Fruit fly (Drosophila melanogaster) whole organism, pupa: ENCODE results near the gene Fhos.

Source experiments
- CG10348 ChIP-seq: fragments of 200-800 bp; sonication (Bioruptor generic); IDR thresholded peaks from 2 replicates; pipeline ENCODE4 v1.3.6; 2022; ENCODE audit warnings: missing biosample characterization, missing genetic modification characterization
- CG12605 ChIP-seq: fragments of 200-800 bp; sonication (Bioruptor generic); IDR thresholded peaks from 2 replicates; pipeline ENCODE4 v1.3.6; 2022; ENCODE audit warnings: missing biosample characterization, missing genetic modification characterization
- CG13204 ChIP-seq: fragments of 200-800 bp; sonication (Bioruptor generic); optimal IDR thresholded peaks from 2 replicates; lab custom pipeline; 2018; ENCODE audit warnings: missing biosample characterization, mild to moderate bottlenecking, missing genetic modification characterization, moderate library complexity
- CG14655 ChIP-seq: fragments of 200-800 bp; sonication (Bioruptor generic); optimal IDR thresholded peaks from 3 replicates; lab custom pipeline; 2017; ENCODE audit warnings: mild to moderate bottlenecking, missing biosample characterization, missing genetic modification reagents, missing genetic modification characterization
- CG15710 ChIP-seq: fragments of 200-800 bp; sonication (Bioruptor generic); optimal IDR thresholded peaks from 2 replicates; lab custom pipeline; 2018; ENCODE audit warnings: missing biosample characterization, mild to moderate bottlenecking, missing genetic modification characterization, moderate library complexity
- CG17806 ChIP-seq: fragments of 200-800 bp; sonication (Bioruptor generic); optimal IDR thresholded peaks from 2 replicates; lab custom pipeline; 2018; ENCODE audit warnings: missing biosample characterization, mild to moderate bottlenecking, missing genetic modification characterization, moderate library complexity
- CG32121 ChIP-seq: fragments of 200-800 bp; sonication (Bioruptor generic); IDR thresholded peaks from 2 replicates; pipeline ENCODE4 v1.3.6; 2022; ENCODE audit warnings: missing biosample characterization, missing genetic modification characterization
- CG34367 ChIP-seq: fragments of 200-800 bp; sonication (Bioruptor generic); optimal IDR thresholded peaks from 2 replicates; lab custom pipeline; 2018; ENCODE audit warnings: missing biosample characterization, mild to moderate bottlenecking, missing genetic modification characterization
- CG8159 ChIP-seq: fragments of 200-800 bp; sonication (Bioruptor generic); optimal IDR thresholded peaks from 3 replicates; lab custom pipeline; 2018; ENCODE audit warnings: missing biosample characterization, mild to moderate bottlenecking, missing genetic modification characterization, moderate library complexity
- CG8301 ChIP-seq: fragments of 200-800 bp; sonication (Bioruptor generic); optimal IDR thresholded peaks from 2 replicates; lab custom pipeline; 2018; ENCODE audit warnings: missing biosample characterization, mild to moderate bottlenecking, missing genetic modification characterization
- CG9948 ChIP-seq: fragments of 200-800 bp; sonication (Bioruptor generic); optimal IDR thresholded peaks from 2 replicates; lab custom pipeline; 2018; ENCODE audit warnings: missing biosample characterization, mild to moderate bottlenecking, missing genetic modification characterization, moderate library complexity
- D1 ChIP-seq: fragments of 200-800 bp; sonication (Bioruptor generic); optimal IDR thresholded peaks from 2 replicates; lab custom pipeline; 2018; ENCODE audit warnings: missing biosample characterization, mild to moderate bottlenecking, missing genetic modification characterization, moderate library complexity
- EcR ChIP-seq: fragments of 200-800 bp; sonication (Bioruptor generic); optimal IDR thresholded peaks from 3 replicates; lab custom pipeline; 2019; ENCODE audit warnings: missing biosample characterization, missing genetic modification characterization, mild to moderate bottlenecking, moderate library complexity, missing genetic modification reagents
- Ets98B ChIP-seq: fragments of 200-800 bp; sonication (Bioruptor generic); IDR thresholded peaks from 2 replicates; pipeline ENCODE4 v1.3.6; 2022; ENCODE audit warnings: missing biosample characterization, missing genetic modification characterization
- Pif1A ChIP-seq: fragments of 200-800 bp; sonication (Bioruptor generic); optimal IDR thresholded peaks from 3 replicates; lab custom pipeline; 2016; ENCODE audit warnings: missing biosample characterization, missing genetic modification characterization
- Pif1B ChIP-seq: fragments of 200-800 bp; sonication (Bioruptor generic); optimal IDR thresholded peaks from 3 replicates; lab custom pipeline; 2016; ENCODE audit warnings: missing biosample characterization, missing genetic modification characterization
- Snoo ChIP-seq: fragments of 200-800 bp; sonication (Bioruptor generic); optimal IDR thresholded peaks from 3 replicates; lab custom pipeline; 2017; ENCODE audit warnings: missing biosample characterization, mild to moderate bottlenecking, missing genetic modification characterization, inconsistent platforms
- fd96Ca ChIP-seq: fragments of 200-800 bp; sonication (Bioruptor generic); IDR thresholded peaks from 3 replicates; pipeline ENCODE4 v1.3.6; 2022; ENCODE audit warnings: missing biosample characterization, missing genetic modification characterization
- gl ChIP-seq: fragments of 200-800 bp; sonication (Bioruptor generic); optimal IDR thresholded peaks from 2 replicates; lab custom pipeline; 2018; ENCODE audit warnings: missing biosample characterization, mild to moderate bottlenecking, missing genetic modification characterization
- rn ChIP-seq: fragments of 200-800 bp; sonication (Bioruptor generic); IDR thresholded peaks from 2 replicates; pipeline ENCODE4 v1.3.6; 2022; ENCODE audit warnings: missing biosample characterization, missing genetic modification characterization

Fhos gene

dm6 chr3L:8842359-8842758 lies 88.9 kb downstream of the Fhos start:
- TF ChIP-seq CG15710 (tag; lab: Kevin White, UChicago) (no peak), rn (GFP tag; lab: Robert Waterston, UW) (no peak), fd96Ca (GFP tag; lab: Robert Waterston, UW) (no peak), gl (tag; lab: Kevin White, UChicago) (no peak), CG13204 (GFP tag; lab: Kevin White, UChicago) (no peak), Ets98B (GFP tag; lab: Robert Waterston, UW) (no peak), CG10348 (GFP tag; lab: Robert Waterston, UW) (no peak), CG32121 (GFP tag; lab: Robert Waterston, UW) (no peak), CG8159 (tag; lab: Kevin White, UChicago) (no peak), CG12605 (no peak), CG9948 (tag; lab: Kevin White, UChicago) (no peak), EcR (no peak), CG8301 (tag; lab: Kevin White, UChicago) (no peak), Snoo (tag; lab: Kevin White, UChicago) (no peak), D1 (tag; lab: Kevin White, UChicago) (no peak), CG34367 (tag; lab: Kevin White, UChicago) (no peak), CG17806 (tag; lab: Kevin White, UChicago) (no peak), CG14655 (no peak), Pif1A (GFP tag; lab: Kevin White, UChicago) (no peak), Pif1B (GFP tag; lab: Kevin White, UChicago) (no peak)
